Worm (Caenorhabditis elegans): Measurements from ENCODE around the gene ZC449.7.

Gene ZC449.7

ce11 chrX:5022682-5023081, 8.8 kb downstream of the ZC449.7 start (continued):
- TF ChIP-seq K09A11.1 (tag; optimal IDR thresholded peaks at IDR 0.05; ENCODE audit: insufficient read depth) (no peak), sox-2 (GFP tag; IDR thresholded peaks at IDR 0.05) (peak; percentile 52), sox-4 (tag; optimal IDR thresholded peaks at IDR 0.05) (peak; percentile 49), ref-2 (tag; optimal IDR thresholded peaks at IDR 0.05) (peak; percentile 36), tbx-2 (tag; optimal IDR thresholded peaks at IDR 0.05) (peak; percentile 45), unc-3 (GFP tag; conservative IDR thresholded peaks at IDR 0.05) (0 out of 2 replicates have a peak, but pooled peaks have one; percentile 25), unc-3 (tag; optimal IDR thresholded peaks at IDR 0.05) (peak; percentile 18), eyg-1 (tag; optimal IDR thresholded peaks at IDR 0.05) (no peak), pha-2 (tag; optimal IDR thresholded peaks at IDR 0.05) (peak; percentile 52), ceh-24 (tag; optimal IDR thresholded peaks at IDR 0.05) (peak; percentile 7), ttx-3 (tag; optimal IDR thresholded peaks at IDR 0.05) (peak; percentile 16), sdc-2 (tag; optimal IDR thresholded peaks at IDR 0.05) (peak; percentile 55), Y22D7AL.16 (tag; optimal IDR thresholded peaks at IDR 0.05) (peak; percentile 44), che-1 (tag; optimal IDR thresholded peaks at IDR 0.05) (peak; percentile 65), hlh-13 (GFP tag; optimal IDR thresholded peaks at IDR 0.05) (peak; percentile 15), ets-4 (tag; optimal IDR thresholded peaks at IDR 0.05) (no peak), ztf-16 (tag; optimal IDR thresholded peaks at IDR 0.05) (peak; percentile 21), npax-4 (tag; optimal IDR thresholded peaks at IDR 0.05) (no peak), C08G9.2 (tag; optimal IDR thresholded peaks at IDR 0.05) (peak; percentile 4), lin-11 (tag; optimal IDR thresholded peaks at IDR 0.05) (peak; percentile 24), unc-86 (tag; optimal IDR thresholded peaks at IDR 0.05) (no peak), syd-9 (tag; optimal IDR thresholded peaks at IDR 0.05) (no peak), hlh-30 (tag; optimal IDR thresholded peaks at IDR 0.05; ENCODE audit: insufficient read depth) (no peak), ceh-19 (GFP tag; optimal IDR thresholded peaks at IDR 0.05) (peak; percentile 30), T23F11.4 (GFP tag; optimal IDR thresholded peaks at IDR 0.05) (peak; percentile 12), mec-3 (tag; optimal IDR thresholded peaks at IDR 0.05; ENCODE audit: borderline replicate concordance) (no peak), elt-2 (tag; optimal IDR thresholded peaks at IDR 0.05) (peak; percentile 30), ceh-45 (GFP tag; IDR thresholded peaks at IDR 0.05) (0 out of 2 replicates have a peak, but pooled peaks have one; percentile 13), ceh-9 (tag; optimal IDR thresholded peaks at IDR 0.05) (no peak), ceh-18 (tag; optimal IDR thresholded peaks at IDR 0.05) (peak; percentile 52)

- TF ChIP-seq fkh-10 (GFP tag; optimal IDR thresholded peaks at IDR 0.05) = no peak
- no peak for TF ChIP-seq ama-1 (optimal IDR thresholded peaks at IDR 0.05)
- no peak for TF ChIP-seq npax-4 (tag; optimal IDR thresholded peaks at IDR 0.05)
- TF ChIP-seq pat-9 (tag; optimal IDR thresholded peaks at IDR 0.05) = no peak
- TF ChIP-seq ceh-14 (tag; optimal IDR thresholded peaks at IDR 0.05) = no peak
- no peak for TF ChIP-seq C38D4.7 (GFP tag; optimal IDR thresholded peaks at IDR 0.05)
- no peak for TF ChIP-seq ceh-30 (tag; optimal IDR thresholded peaks at IDR 0.05)
- TF ChIP-seq rnt-1 (tag; optimal IDR thresholded peaks at IDR 0.05) = no peak
- no peak for TF ChIP-seq pqm-1 (tag; optimal IDR thresholded peaks at IDR 0.05)
- TF ChIP-seq lim-6 (tag; optimal IDR thresholded peaks at IDR 0.05) = no peak
- no peak for TF ChIP-seq sdc-2 (tag; optimal IDR thresholded peaks at IDR 0.05)
- TF ChIP-seq lin-11 (tag; optimal IDR thresholded peaks at IDR 0.05) = no peak
- TF ChIP-seq dve-1 (tag; optimal IDR thresholded peaks at IDR 0.05) = no peak
- TF ChIP-seq sox-2 (GFP tag; IDR thresholded peaks at IDR 0.05) = no peak
- TF ChIP-seq F13H6.1 (tag; optimal IDR thresholded peaks at IDR 0.05) = no peak
- TF ChIP-seq K09A11.1 (tag; optimal IDR thresholded peaks at IDR 0.05; ENCODE audit: insufficient read depth) = no peak
- no peak for TF ChIP-seq K02D7.2 (tag; optimal IDR thresholded peaks at IDR 0.05)
Measured at ce11 chrX:5024300-5024699, 10.4 kb downstream of the ZC449.7 start, which contains the start of gene ZC449.1. Gene ZC449.1, plus strand, starts transcription at chrX:5024420.

All from whole organism, late embryonic.